Fruit fly (Drosophila melanogaster) whole organism, pupa: ENCODE measurements around the gene CG32486.
A peak's percentile ranks its signal among the peaks of the same experiment; 100 is the strongest.

Source experiments
- CG10348 ChIP-seq: fragments of 200-800 bp; sonication (Bioruptor generic); IDR thresholded peaks from 2 replicates; pipeline ENCODE4 v1.3.6; 2022; ENCODE audit warnings: missing biosample characterization, missing genetic modification characterization
- CG12605 ChIP-seq: fragments of 200-800 bp; sonication (Bioruptor generic); IDR thresholded peaks from 2 replicates; pipeline ENCODE4 v1.3.6; 2022; ENCODE audit warnings: missing biosample characterization, missing genetic modification characterization
- CG13204 ChIP-seq: fragments of 200-800 bp; sonication (Bioruptor generic); optimal IDR thresholded peaks from 2 replicates; lab custom pipeline; 2018; ENCODE audit warnings: missing biosample characterization, mild to moderate bottlenecking, missing genetic modification characterization, moderate library complexity
- CG14655 ChIP-seq: fragments of 200-800 bp; sonication (Bioruptor generic); optimal IDR thresholded peaks from 3 replicates; lab custom pipeline; 2017; ENCODE audit warnings: mild to moderate bottlenecking, missing biosample characterization, missing genetic modification reagents, missing genetic modification characterization
- CG15710 ChIP-seq: fragments of 200-800 bp; sonication (Bioruptor generic); optimal IDR thresholded peaks from 2 replicates; lab custom pipeline; 2018; ENCODE audit warnings: missing biosample characterization, mild to moderate bottlenecking, missing genetic modification characterization, moderate library complexity
- CG17806 ChIP-seq: fragments of 200-800 bp; sonication (Bioruptor generic); optimal IDR thresholded peaks from 2 replicates; lab custom pipeline; 2018; ENCODE audit warnings: missing biosample characterization, mild to moderate bottlenecking, missing genetic modification characterization, moderate library complexity
- CG32121 ChIP-seq: fragments of 200-800 bp; sonication (Bioruptor generic); IDR thresholded peaks from 2 replicates; pipeline ENCODE4 v1.3.6; 2022; ENCODE audit warnings: missing biosample characterization, missing genetic modification characterization
- CG34367 ChIP-seq: fragments of 200-800 bp; sonication (Bioruptor generic); optimal IDR thresholded peaks from 2 replicates; lab custom pipeline; 2018; ENCODE audit warnings: missing biosample characterization, mild to moderate bottlenecking, missing genetic modification characterization
- CG4496 ChIP-seq: fragments of 200-800 bp; sonication (Bioruptor generic); IDR thresholded peaks from 3 replicates; pipeline ENCODE4 v1.3.6; 2022; ENCODE audit warnings: missing biosample characterization, missing genetic modification characterization
- CG8159 ChIP-seq: fragments of 200-800 bp; sonication (Bioruptor generic); optimal IDR thresholded peaks from 3 replicates; lab custom pipeline; 2018; ENCODE audit warnings: missing biosample characterization, mild to moderate bottlenecking, missing genetic modification characterization, moderate library complexity
- CG8301 ChIP-seq: fragments of 200-800 bp; sonication (Bioruptor generic); optimal IDR thresholded peaks from 2 replicates; lab custom pipeline; 2018; ENCODE audit warnings: missing biosample characterization, mild to moderate bottlenecking, missing genetic modification characterization
- CG9948 ChIP-seq: fragments of 200-800 bp; sonication (Bioruptor generic); optimal IDR thresholded peaks from 2 replicates; lab custom pipeline; 2018; ENCODE audit warnings: missing biosample characterization, mild to moderate bottlenecking, missing genetic modification characterization, moderate library complexity
- D1 ChIP-seq: fragments of 200-800 bp; sonication (Bioruptor generic); optimal IDR thresholded peaks from 2 replicates; lab custom pipeline; 2018; ENCODE audit warnings: missing biosample characterization, mild to moderate bottlenecking, missing genetic modification characterization, moderate library complexity
- EcR ChIP-seq: fragments of 200-800 bp; sonication (Bioruptor generic); optimal IDR thresholded peaks from 3 replicates; lab custom pipeline; 2019; ENCODE audit warnings: missing biosample characterization, missing genetic modification characterization, mild to moderate bottlenecking, moderate library complexity, missing genetic modification reagents
- Ets98B ChIP-seq: fragments of 200-800 bp; sonication (Bioruptor generic); IDR thresholded peaks from 2 replicates; pipeline ENCODE4 v1.3.6; 2022; ENCODE audit warnings: missing biosample characterization, missing genetic modification characterization
- Pif1A ChIP-seq: fragments of 200-800 bp; sonication (Bioruptor generic); optimal IDR thresholded peaks from 3 replicates; lab custom pipeline; 2016; ENCODE audit warnings: missing biosample characterization, missing genetic modification characterization
- Pif1B ChIP-seq: fragments of 200-800 bp; sonication (Bioruptor generic); optimal IDR thresholded peaks from 3 replicates; lab custom pipeline; 2016; ENCODE audit warnings: missing biosample characterization, missing genetic modification characterization
- Snoo ChIP-seq: fragments of 200-800 bp; sonication (Bioruptor generic); optimal IDR thresholded peaks from 3 replicates; lab custom pipeline; 2017; ENCODE audit warnings: missing biosample characterization, mild to moderate bottlenecking, missing genetic modification characterization, inconsistent platforms
- fd96Ca ChIP-seq: fragments of 200-800 bp; sonication (Bioruptor generic); IDR thresholded peaks from 3 replicates; pipeline ENCODE4 v1.3.6; 2022; ENCODE audit warnings: missing biosample characterization, missing genetic modification characterization
- gl ChIP-seq: fragments of 200-800 bp; sonication (Bioruptor generic); optimal IDR thresholded peaks from 2 replicates; lab custom pipeline; 2018; ENCODE audit warnings: missing biosample characterization, mild to moderate bottlenecking, missing genetic modification characterization
- rn ChIP-seq: fragments of 200-800 bp; sonication (Bioruptor generic); IDR thresholded peaks from 2 replicates; pipeline ENCODE4 v1.3.6; 2022; ENCODE audit warnings: missing biosample characterization, missing genetic modification characterization

Gene CG32486

DNA sequence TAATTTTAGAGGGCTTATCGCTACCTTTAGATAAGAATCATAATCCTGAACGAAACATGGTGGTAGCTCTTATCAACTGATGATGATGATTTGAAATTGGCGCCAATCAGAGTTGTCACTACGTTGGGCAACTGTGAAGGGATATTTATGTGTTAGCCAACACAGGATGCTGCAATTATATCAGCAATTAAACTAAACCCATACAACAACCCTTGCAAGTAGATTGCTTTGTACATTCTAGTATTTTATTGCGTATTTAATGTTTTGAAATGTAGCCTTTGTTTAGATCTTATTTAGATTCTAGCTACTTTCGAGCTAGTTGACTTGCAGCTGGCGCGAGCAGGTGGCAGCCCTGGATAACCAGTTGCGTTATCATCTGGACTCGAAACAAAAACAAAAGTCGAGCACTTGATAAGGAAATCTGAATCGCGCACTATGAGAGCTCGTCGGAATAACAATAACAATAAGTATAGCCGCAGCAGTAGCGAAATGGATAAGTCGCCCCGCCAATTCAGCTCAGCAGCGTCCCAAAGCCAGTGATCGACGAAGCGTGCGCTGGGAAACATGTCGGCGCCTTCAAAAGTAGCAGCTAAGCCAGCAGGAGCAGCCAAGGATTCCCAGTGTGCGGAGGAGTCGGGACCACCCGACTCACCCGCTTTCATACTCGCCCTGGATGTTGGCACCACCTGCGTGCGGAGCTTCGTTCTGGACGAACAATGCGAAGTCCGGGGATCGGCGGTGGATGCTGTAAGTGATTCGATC, 18.3 kb downstream of the CG32486 start, which contains the start of gene CG1271:
CG1271 (plus strand) TSS at position 405 of the 762 bp plus-strand sequence.
- TF ChIP-seq CG12605 (GFP tag; lab: Robert Waterston, UW) = no peak; the same call in 1 of the 2 replicates
- TF ChIP-seq CG4496 = peak; percentile 65
- 0 out of 3 replicates have a peak, but pooled peaks have one; percentile 5 for TF ChIP-seq fd96Ca (GFP tag; lab: Robert Waterston, UW)
- TF ChIP-seq CG17806 = peak; percentile 39
- TF ChIP-seq D1 (tag; lab: Kevin White, UChicago) = no peak
- TF ChIP-seq CG10348 (GFP tag; lab: Robert Waterston, UW) = no peak
- TF ChIP-seq CG8301 (tag; lab: Kevin White, UChicago) = peak; percentile 33
- no peak for TF ChIP-seq rn (GFP tag; lab: Robert Waterston, UW)
- TF ChIP-seq Snoo = peak; percentile 31
- no peak for TF ChIP-seq Pif1B (GFP tag; lab: Kevin White, UChicago)
- peak; percentile 65 for TF ChIP-seq CG8159 (tag; lab: Kevin White, UChicago)
- no peak for TF ChIP-seq EcR (GFP tag; lab: Kevin White, UChicago)
- peak; percentile 19 for TF ChIP-seq gl (tag; lab: Kevin White, UChicago)
- peak; percentile 37 for TF ChIP-seq CG9948
- TF ChIP-seq CG32121 (GFP tag; lab: Robert Waterston, UW) = peak; percentile 22; the same call in 1 of the 2 replicates
- peak; percentile 73 for TF ChIP-seq CG15710 (tag; lab: Kevin White, UChicago)
- peak; percentile 9; the same call in 1 of the 2 replicates for TF ChIP-seq Ets98B
- TF ChIP-seq CG34367 (tag; lab: Kevin White, UChicago) = no peak
- TF ChIP-seq CG14655 (GFP tag; lab: Kevin White, UChicago) = no peak
- no peak for TF ChIP-seq Pif1A (GFP tag; lab: Kevin White, UChicago)
- no peak for TF ChIP-seq CG13204 (GFP tag; lab: Kevin White, UChicago)

DNA sequence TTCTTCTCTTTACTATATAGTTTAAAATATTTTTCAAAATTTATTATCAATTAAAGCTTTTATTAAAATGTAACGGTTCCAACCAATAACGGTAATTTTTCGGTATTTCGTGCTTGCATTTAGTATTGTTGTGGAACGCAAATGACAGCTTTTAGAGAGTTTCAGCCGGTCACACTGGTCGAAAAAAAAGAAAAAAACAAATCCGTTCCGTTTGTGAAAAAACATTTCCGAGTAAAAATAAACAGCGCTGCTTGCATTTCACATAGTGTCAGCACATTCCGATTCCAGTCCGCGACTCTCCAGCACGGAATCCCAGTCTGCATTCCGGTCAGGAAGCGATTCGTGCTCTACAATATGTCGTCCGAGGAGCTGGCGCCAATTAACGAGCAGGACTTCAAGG, 20.5 kb downstream of the CG32486 start, which contains the start of gene CG32485:
CG32485 (plus strand) TSS at position 139 of the 400 bp plus-strand sequence.
- TF ChIP-seq Snoo = no peak
- TF ChIP-seq Pif1A (GFP tag; lab: Kevin White, UChicago) = no peak
- no peak for TF ChIP-seq CG34367 (tag; lab: Kevin White, UChicago)
- no peak for TF ChIP-seq CG14655 (GFP tag; lab: Kevin White, UChicago)
- no peak for TF ChIP-seq CG10348 (GFP tag; lab: Robert Waterston, UW)
- peak; percentile 42; the same call in 1 of the 2 replicates for TF ChIP-seq CG32121 (GFP tag; lab: Robert Waterston, UW)
- peak; percentile 17 for TF ChIP-seq CG8301 (tag; lab: Kevin White, UChicago)
- TF ChIP-seq CG8159 (tag; lab: Kevin White, UChicago) = no peak
- no peak for TF ChIP-seq CG17806
- no peak for TF ChIP-seq Pif1B (GFP tag; lab: Kevin White, UChicago)
- TF ChIP-seq CG13204 (GFP tag; lab: Kevin White, UChicago) = no peak
- peak; percentile 25 for TF ChIP-seq CG15710 (tag; lab: Kevin White, UChicago)
- TF ChIP-seq Ets98B = no peak
- no peak for TF ChIP-seq rn (GFP tag; lab: Robert Waterston, UW)
- TF ChIP-seq fd96Ca (GFP tag; lab: Robert Waterston, UW) = 0 out of 3 replicates have a peak, but pooled peaks have one; percentile 11
- no peak for TF ChIP-seq EcR (GFP tag; lab: Kevin White, UChicago)
- TF ChIP-seq CG4496 = peak; percentile 53; the same call in 2 of the 3 replicates
- TF ChIP-seq CG9948 = no peak
- TF ChIP-seq CG12605 (GFP tag; lab: Robert Waterston, UW) = 0 out of 2 replicates have a peak, but pooled peaks have one; percentile 43
- peak; percentile 2 for TF ChIP-seq gl (tag; lab: Kevin White, UChicago)
- TF ChIP-seq D1 (tag; lab: Kevin White, UChicago) = no peak

DNA sequence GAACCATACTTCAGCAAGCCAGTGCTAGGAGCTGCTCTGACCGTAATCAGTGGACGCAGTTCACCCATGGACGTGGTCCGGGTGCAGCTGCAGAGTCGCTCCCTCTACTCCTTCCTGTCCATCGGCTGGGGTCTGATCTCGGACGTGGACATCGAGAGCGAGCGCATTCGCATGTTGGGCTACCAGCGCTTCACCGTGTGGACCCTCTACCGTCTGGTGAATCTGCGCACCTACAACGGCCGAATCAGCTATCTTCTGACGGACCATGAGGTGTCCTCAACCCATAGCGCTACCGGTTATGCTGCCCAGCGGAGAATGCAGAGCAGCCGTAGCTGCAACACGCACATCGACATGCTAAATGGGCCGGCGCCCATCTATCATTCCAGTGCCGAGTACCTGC, 22.0 kb downstream of the CG32486 start:
- TF ChIP-seq Pif1B (GFP tag; lab: Kevin White, UChicago) (no peak), CG32121 (GFP tag; lab: Robert Waterston, UW) (no peak), D1 (tag; lab: Kevin White, UChicago) (no peak), gl (tag; lab: Kevin White, UChicago) (no peak), Ets98B (no peak), CG13204 (GFP tag; lab: Kevin White, UChicago) (no peak), rn (GFP tag; lab: Robert Waterston, UW) (no peak), CG8301 (tag; lab: Kevin White, UChicago) (no peak), CG15710 (tag; lab: Kevin White, UChicago) (no peak), CG17806 (no peak), CG14655 (GFP tag; lab: Kevin White, UChicago) (no peak), CG4496 (no peak), CG9948 (no peak), CG8159 (tag; lab: Kevin White, UChicago) (no peak), CG12605 (GFP tag; lab: Robert Waterston, UW) (no peak), EcR (GFP tag; lab: Kevin White, UChicago) (no peak)
- TF ChIP-seq, all 21 proteins: peak for 0

DNA sequence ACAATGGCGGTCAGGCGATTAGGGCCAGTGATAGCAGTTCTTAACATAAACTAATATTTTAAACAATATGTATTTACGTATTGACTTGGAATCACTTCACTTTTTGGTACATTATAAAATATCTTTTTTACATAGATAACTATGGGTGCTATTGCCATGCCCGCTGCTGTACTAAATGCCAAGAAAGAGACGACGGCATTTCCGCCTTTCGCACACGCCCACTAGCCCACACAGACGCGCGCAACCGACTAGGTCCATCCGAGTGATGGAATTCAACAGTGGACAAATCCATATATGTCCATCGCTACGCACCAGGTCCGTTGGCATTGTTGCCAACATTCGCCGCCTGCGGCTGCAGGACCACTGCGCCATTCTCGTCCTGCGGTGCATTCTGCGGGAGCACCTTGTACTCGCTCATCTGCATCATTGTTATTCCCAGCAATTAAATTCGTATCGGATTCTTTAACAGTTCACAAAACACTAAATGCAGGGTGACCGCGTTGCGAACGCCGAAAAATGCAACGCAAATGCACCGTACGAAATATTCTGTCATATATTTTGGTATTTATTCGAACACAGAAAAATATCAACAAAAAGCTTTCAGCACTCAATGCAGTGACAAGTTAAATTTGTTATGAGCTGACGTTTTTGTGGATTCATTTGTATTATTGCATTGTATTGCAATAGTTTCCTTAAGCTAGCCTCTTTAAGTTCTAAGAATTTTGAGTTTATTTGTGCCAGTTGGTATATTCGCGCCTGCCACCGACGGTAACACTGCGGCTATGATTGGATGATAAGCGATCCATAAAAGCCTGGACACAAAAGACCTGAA, 24.1 kb downstream of the CG32486 start, which contains the start of the genes scramb2 and Sk2:
scramb2 (minus strand) TSS at position 488 of the 832 bp plus-strand sequence.
Sk2 (plus strand) TSS at position 763 of the 832 bp plus-strand sequence.
- TF ChIP-seq CG13204 (GFP tag; lab: Kevin White, UChicago) = peak; percentile 94
- peak; percentile 95 for TF ChIP-seq CG8159 (tag; lab: Kevin White, UChicago)
- peak; percentile 95 for TF ChIP-seq Snoo
- peak; percentile 97 for TF ChIP-seq fd96Ca (GFP tag; lab: Robert Waterston, UW)
- peak; percentile 95 for TF ChIP-seq Pif1B (GFP tag; lab: Kevin White, UChicago)
- peak; percentile 97 for TF ChIP-seq CG14655 (GFP tag; lab: Kevin White, UChicago)
- peak; percentile 67 for TF ChIP-seq CG10348 (GFP tag; lab: Robert Waterston, UW)
- TF ChIP-seq CG17806 = peak; percentile 96
- peak; percentile 91 for TF ChIP-seq gl (tag; lab: Kevin White, UChicago)
- peak; percentile 96 for TF ChIP-seq CG15710 (tag; lab: Kevin White, UChicago)
- peak; percentile 96 for TF ChIP-seq CG9948
- TF ChIP-seq CG8301 (tag; lab: Kevin White, UChicago) = peak; percentile 97
- peak; percentile 97 for TF ChIP-seq CG12605 (GFP tag; lab: Robert Waterston, UW)
- peak; percentile 97 for TF ChIP-seq CG32121 (GFP tag; lab: Robert Waterston, UW)
- no peak for TF ChIP-seq D1 (tag; lab: Kevin White, UChicago)
- TF ChIP-seq CG4496 = peak; percentile 98
- peak; percentile 91 for TF ChIP-seq rn (GFP tag; lab: Robert Waterston, UW)
- peak; percentile 95 for TF ChIP-seq CG34367 (tag; lab: Kevin White, UChicago)
- TF ChIP-seq EcR (GFP tag; lab: Kevin White, UChicago) = no peak
- peak; percentile 97 for TF ChIP-seq Ets98B
- TF ChIP-seq Pif1A (GFP tag; lab: Kevin White, UChicago) = peak; percentile 96
- TF ChIP-seq, all 21 proteins: peak for 19
